Fruit fly (Drosophila melanogaster): ENCODE results near the gene CG32795.

The CG32795 gene

DNA sequence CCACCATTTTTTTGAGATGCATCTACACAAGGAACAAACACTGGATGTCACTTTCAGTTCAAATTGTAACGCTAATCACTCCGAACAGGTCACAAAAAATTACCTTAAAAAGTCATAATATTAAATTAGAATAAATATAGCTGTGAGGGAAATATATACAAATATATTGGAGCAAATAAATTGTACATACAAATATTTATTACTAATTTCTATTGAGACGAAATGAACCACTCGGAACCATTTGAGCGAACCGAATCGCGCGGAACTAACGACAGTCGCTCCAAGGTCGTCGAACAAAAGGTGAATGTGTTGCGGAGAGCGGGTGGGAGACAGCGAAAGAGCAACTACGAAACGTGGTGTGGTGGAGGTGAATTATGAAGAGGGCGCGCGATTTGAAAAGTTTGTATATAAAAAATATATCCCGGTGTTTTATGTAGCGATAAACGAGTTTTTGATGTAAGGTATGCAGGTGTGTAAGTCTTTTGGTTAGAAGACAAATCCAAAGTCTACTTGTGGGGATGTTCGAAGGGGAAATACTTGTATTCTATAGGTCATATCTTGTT is at the start of gene CG32795 (continued):
- TF ChIP-seq CG6813 (GFP tag; optimal IDR thresholded peaks at IDR 0.05) (peak; percentile 7), CG10321 (GFP tag; IDR thresholded peaks at IDR 0.05) (no peak), CG30020 (tag; optimal IDR thresholded peaks at IDR 0.05) (peak; percentile 26), CG6689 (GFP tag; IDR thresholded peaks at IDR 0.05) (peak; percentile 74), CG9437 (GFP tag; optimal IDR thresholded peaks at IDR 0.05) (peak; percentile 57), HmgZ (tag; optimal IDR thresholded peaks at IDR 0.05) (peak; percentile 27), CG11560 (tag; IDR thresholded peaks at IDR 0.05) (no peak), her (GFP tag; optimal IDR thresholded peaks at IDR 0.05) (no peak), Trl (optimal IDR thresholded peaks at IDR 0.05) (peak in 1 of 2 experiments; percentile 77), Trl (GFP tag; optimal IDR thresholded peaks at IDR 0.05) (no peak), CG2712 (tag; optimal IDR thresholded peaks at IDR 0.05) (peak; percentile 51), CG13296 (GFP tag; optimal IDR thresholded peaks at IDR 0.05) (no peak), B-H2 (GFP tag; optimal IDR thresholded peaks at IDR 0.05) (peak; percentile 0), cad (GFP tag; optimal IDR thresholded peaks at IDR 0.05) (peak; percentile 23), CG10543 (GFP tag; optimal IDR thresholded peaks at IDR 0.05) (peak; percentile 53), exex (tag; optimal IDR thresholded peaks at IDR 0.05) (peak; percentile 28), BtbVII (GFP tag; optimal IDR thresholded peaks at IDR 0.05) (no peak), phol (tag; optimal IDR thresholded peaks at IDR 0.05) (peak; percentile 40), CG18262 (tag; optimal IDR thresholded peaks at IDR 0.05) (peak; percentile 65), odd (GFP tag; optimal IDR thresholded peaks at IDR 0.05) (peak; percentile 26), shn (GFP tag; optimal IDR thresholded peaks at IDR 0.05) (no peak), fd3F (GFP tag; optimal IDR thresholded peaks at IDR 0.05) (peak; percentile 18), chinmo (GFP tag; IDR thresholded peaks at IDR 0.05; ENCODE audit: partially characterized antibody) (peak; percentile 79; the same call in 3 of the 4 replicates), kni (GFP tag; optimal IDR thresholded peaks at IDR 0.05) (no peak), Hr78 (GFP tag; optimal IDR thresholded peaks at IDR 0.05) (peak in 1 of 2 experiments; percentile 85), hkb (optimal IDR thresholded peaks at IDR 0.05) (no peak), hkb (GFP tag; IDR thresholded peaks at IDR 0.05) (no peak), PHDP (tag; optimal IDR thresholded peaks at IDR 0.05) (peak; percentile 25), Lhr (GFP tag; optimal IDR thresholded peaks at IDR 0.05) (peak; percentile 13), Fer1 (GFP tag; optimal IDR thresholded peaks at IDR 0.05) (peak; percentile 47), ERR (GFP tag; optimal IDR thresholded peaks at IDR 0.05) (peak; percentile 73), pros (GFP tag; optimal IDR thresholded peaks at IDR 0.05) (peak; percentile 34), Side (GFP tag; optimal IDR thresholded peaks at IDR 0.05) (no peak), CG2199 (GFP tag; IDR thresholded peaks at IDR 0.05) (peak; percentile 88; the same call in 1 of the 3 replicates), BEAF-32 (GFP tag; optimal IDR thresholded peaks at IDR 0.05) (peak; percentile 26), CG10267 (tag; optimal IDR thresholded peaks at IDR 0.05) (peak; percentile 31), Hmr (GFP tag; optimal IDR thresholded peaks at IDR 0.05) (peak; percentile 29)

DNA sequence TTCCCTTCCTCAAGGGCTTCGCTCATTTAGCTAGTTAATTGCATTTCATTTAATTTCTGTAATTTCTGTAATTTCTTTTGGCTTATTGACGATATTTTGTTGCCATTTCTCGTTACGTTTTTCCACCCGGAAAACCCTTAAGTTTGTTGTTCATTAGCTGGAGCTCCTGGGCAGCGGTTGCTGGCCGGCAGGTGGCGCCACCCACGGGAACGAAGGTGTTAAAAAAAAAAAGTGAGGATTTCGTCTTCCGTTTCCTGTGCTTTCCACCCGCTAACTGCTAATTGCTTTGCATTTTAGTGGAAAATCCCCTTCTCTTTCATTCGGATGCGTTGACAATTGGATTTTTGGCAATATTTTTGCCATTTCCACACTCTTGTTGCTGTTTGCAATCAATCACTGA is 24.1 kb upstream of the CG32795 start:
- no peak for TF ChIP-seq CG8478 (optimal IDR thresholded peaks at IDR 0.05)
- TF ChIP-seq Meics (GFP tag; optimal IDR thresholded peaks at IDR 0.05): no peak
- TF ChIP-seq jigr1 (GFP tag; IDR thresholded peaks at IDR 0.05): no peak
- no peak for TF ChIP-seq stc (GFP tag; IDR thresholded peaks at IDR 0.05)
- no peak for TF ChIP-seq mirr (GFP tag; optimal IDR thresholded peaks at IDR 0.05)
- TF ChIP-seq CG14965 (GFP tag; optimal IDR thresholded peaks at IDR 0.05; ENCODE audit: borderline replicate concordance): no peak
- TF ChIP-seq CG9437 (GFP tag; optimal IDR thresholded peaks at IDR 0.05): no peak
- peak; percentile 68 for TF ChIP-seq CTCF (GFP tag; optimal IDR thresholded peaks at IDR 0.05)

Data from whole organism, embryonic.